Worm (Caenorhabditis elegans) whole organism, L4/young adult: ENCODE measurements around the gene BE10.3.

Experiments used
- dao-5 ChIP-seq: sonication (generic microtip); optimal IDR thresholded peaks from 2 replicates; lab custom pipeline; 2016; ENCODE audit warnings: missing genotype, missing genetic modification characterization, moderate library complexity, missing compliant biosample characterization
- him-1 ChIP-seq: sonication (generic microtip); optimal IDR thresholded peaks from 2 replicates; lab custom pipeline; 2016; ENCODE audit warnings: missing genotype, missing genetic modification reagents, missing genetic modification characterization, missing compliant biosample characterization

- TF ChIP-seq dao-5 (tag; lab: Kevin White, UChicago) (no peak), him-1 (no peak)
Observed at ce11 chrIII:12847623-12848022, 39.8 kb downstream of the BE10.3 start.
